Worm (Caenorhabditis elegans) whole organism, L3 larva: ENCODE data around the gene Y11D7A.3.
"Not testable (repeated sequence)": the region's sequence is repeated elsewhere in the genome, so short reads cannot be mapped to it uniquely, and the experiment has no call there.

Source experiments
- R02D3.7 ChIP-seq: fragments of 150-350 bp; optimal IDR thresholded peaks from 2 replicates; lab custom pipeline; 2014; ENCODE audit warnings: missing biosample characterization, missing genetic modification characterization
- ZK546.5 ChIP-seq: sonication (generic microtip); optimal IDR thresholded peaks from 2 replicates; lab custom pipeline; 2017; ENCODE audit warnings: missing biosample characterization, missing genetic modification characterization
- aly-2 ChIP-seq: fragments of 150-350 bp; optimal IDR thresholded peaks from 2 replicates; lab custom pipeline; 2014; ENCODE audit warnings: missing biosample characterization, missing genetic modification characterization
- ama-1 ChIP-seq: fragments of 150-350 bp; optimal IDR thresholded peaks from 2 replicates; lab custom pipeline; 2018
- ceh-16 ChIP-seq: sonication (generic microtip); optimal IDR thresholded peaks from 2 replicates; lab custom pipeline; 2017; ENCODE audit warnings: missing biosample characterization, missing genetic modification characterization
- ceh-28 ChIP-seq: fragments of 150-350 bp; optimal IDR thresholded peaks from 2 replicates; lab custom pipeline; 2014; ENCODE audit warnings: missing biosample characterization, missing genetic modification reagents, missing genetic modification characterization
- ceh-82 ChIP-seq: fragments of 150-350 bp; optimal IDR thresholded peaks from 2 replicates; lab custom pipeline; 2014; ENCODE audit warnings: missing biosample characterization, missing genetic modification characterization
- ceh-9 ChIP-seq: sonication (generic microtip); optimal IDR thresholded peaks from 2 replicates; lab custom pipeline; 2018; ENCODE audit warnings: missing biosample characterization, missing genetic modification characterization
- daf-12 ChIP-seq: fragments of 150-350 bp; optimal IDR thresholded peaks from 2 replicates; lab custom pipeline; 2014; ENCODE audit warnings: missing biosample characterization, missing genetic modification reagents, missing genetic modification characterization
- egl-27 ChIP-seq: sonication (generic microtip); optimal IDR thresholded peaks from 4 replicates; lab custom pipeline; 2017; ENCODE audit warnings: missing biosample characterization, missing genetic modification reagents, missing genetic modification characterization
- egl-5 ChIP-seq: fragments of 150-350 bp; optimal IDR thresholded peaks from 2 replicates; lab custom pipeline; 2017; ENCODE audit warnings: missing biosample characterization, missing genetic modification reagents, missing genetic modification characterization, inconsistent platforms
- elt-2 ChIP-seq: sonication (generic microtip); optimal IDR thresholded peaks from 2 replicates; lab custom pipeline; 2016; ENCODE audit warnings: missing genetic modification reagents, mild to moderate bottlenecking, missing genetic modification characterization, missing compliant biosample characterization
- elt-3 ChIP-seq, 3 experiments: fragments of 150-350 bp in 1 of 3; sonication (generic microtip) in 2 of 3; optimal IDR thresholded peaks; 2 replicates in 2 of 3; 4 replicates in 1 of 3; lab custom pipeline; 2014 to 2017; ENCODE audit warnings: missing biosample characterization in 3 of 3, missing genetic modification characterization in 3 of 3
- eor-1 ChIP-seq, 2 experiments: fragments of 150-350 bp; optimal IDR thresholded peaks; 2 replicates each; lab custom pipeline; 2014 to 2018; ENCODE audit warnings: missing biosample characterization in 2 of 2, missing genetic modification characterization in 2 of 2
- fkh-10 ChIP-seq: sonication (generic microtip); optimal IDR thresholded peaks from 2 replicates; lab custom pipeline; 2017; ENCODE audit warnings: missing biosample characterization, missing genetic modification reagents, missing genetic modification characterization
- fkh-2 ChIP-seq: fragments of 150-350 bp; optimal IDR thresholded peaks from 2 replicates; lab custom pipeline; 2014; ENCODE audit warnings: missing biosample characterization, missing genetic modification reagents, missing genetic modification characterization
- fos-1 ChIP-seq: fragments of 150-350 bp; optimal IDR thresholded peaks from 2 replicates; lab custom pipeline; 2014; ENCODE audit warnings: missing biosample characterization, missing genetic modification characterization
- hmg-11 ChIP-seq: sonication (generic microtip); optimal IDR thresholded peaks from 2 replicates; lab custom pipeline; 2016; ENCODE audit warnings: missing genetic modification characterization, missing compliant biosample characterization
- jun-1 ChIP-seq: fragments of 150-350 bp; optimal IDR thresholded peaks from 2 replicates; lab custom pipeline; 2014; ENCODE audit warnings: missing biosample characterization, missing genetic modification reagents, missing genetic modification characterization
- lin-15B ChIP-seq: fragments of 150-350 bp; optimal IDR thresholded peaks from 2 replicates; lab custom pipeline; 2014; ENCODE audit warnings: missing biosample characterization, missing genetic modification characterization
- lin-39 ChIP-seq: fragments of 150-350 bp; optimal IDR thresholded peaks from 2 replicates; lab custom pipeline; 2018; ENCODE audit warnings: missing biosample characterization, missing genetic modification reagents, missing genetic modification characterization
- lsy-12 ChIP-seq: sonication (generic microtip); optimal IDR thresholded peaks from 2 replicates; lab custom pipeline; 2016; ENCODE audit warnings: mild to moderate bottlenecking, missing genetic modification characterization, missing compliant biosample characterization
- mdl-1 ChIP-seq: fragments of 150-350 bp; optimal IDR thresholded peaks from 2 replicates; lab custom pipeline; 2014; ENCODE audit warnings: missing biosample characterization, missing genetic modification characterization
- mml-1 ChIP-seq: fragments of 150-350 bp; sonication (generic microtip); optimal IDR thresholded peaks from 3 replicates; lab custom pipeline; 2014; ENCODE audit warnings: missing biosample characterization, missing genetic modification characterization
- nfya-1 ChIP-seq: sonication (generic microtip); optimal IDR thresholded peaks from 2 replicates; lab custom pipeline; 2017; ENCODE audit warnings: missing genetic modification characterization, mild to moderate bottlenecking, missing compliant biosample characterization, antibody characterized with exemption, moderate library complexity; ENCODE audit not compliant: insufficient read depth
- nhr-11 ChIP-seq: fragments of 150-350 bp; optimal IDR thresholded peaks from 2 replicates; lab custom pipeline; 2014; ENCODE audit warnings: missing biosample characterization, missing genetic modification characterization
- nhr-12 ChIP-seq: fragments of 150-350 bp; optimal IDR thresholded peaks from 2 replicates; lab custom pipeline; 2014; ENCODE audit warnings: missing biosample characterization, missing genetic modification characterization
- nhr-23 ChIP-seq: fragments of 150-350 bp; optimal IDR thresholded peaks from 2 replicates; lab custom pipeline; 2014; ENCODE audit warnings: missing biosample characterization, missing genetic modification reagents, missing genetic modification characterization
- nhr-237 ChIP-seq: fragments of 150-350 bp; optimal IDR thresholded peaks from 2 replicates; lab custom pipeline; 2014; ENCODE audit warnings: missing biosample characterization, missing genetic modification characterization
- nhr-25 ChIP-seq: sonication (generic microtip); optimal IDR thresholded peaks from 2 replicates; lab custom pipeline; 2017; ENCODE audit warnings: missing biosample characterization, missing genetic modification characterization
- nhr-28 ChIP-seq: fragments of 150-350 bp; optimal IDR thresholded peaks from 2 replicates; lab custom pipeline; 2014; ENCODE audit warnings: missing biosample characterization, missing genetic modification characterization
- nhr-43 ChIP-seq: sonication (generic microtip); optimal IDR thresholded peaks from 2 replicates; lab custom pipeline; 2016; ENCODE audit warnings: mild to moderate bottlenecking, missing genetic modification characterization, missing compliant biosample characterization; ENCODE audit not compliant: poor library complexity, severe bottlenecking
- nhr-67 ChIP-seq: fragments of 150-350 bp; optimal IDR thresholded peaks from 2 replicates; lab custom pipeline; 2014; ENCODE audit warnings: missing biosample characterization, missing genetic modification characterization
- nhr-76 ChIP-seq: fragments of 150-350 bp; sonication (generic microtip); optimal IDR thresholded peaks from 5 replicates; lab custom pipeline; 2014; ENCODE audit warnings: missing biosample characterization, missing genetic modification characterization
- nhr-77 ChIP-seq: fragments of 150-350 bp; optimal IDR thresholded peaks from 2 replicates; lab custom pipeline; 2014; ENCODE audit warnings: missing biosample characterization, missing genetic modification characterization
- pha-4 ChIP-seq: fragments of 150-350 bp; optimal IDR thresholded peaks from 2 replicates; lab custom pipeline; 2014; ENCODE audit warnings: missing biosample characterization, missing genetic modification reagents, missing genetic modification characterization
- pqm-1 ChIP-seq: fragments of 150-350 bp; optimal IDR thresholded peaks from 2 replicates; lab custom pipeline; 2017; ENCODE audit warnings: missing biosample characterization, missing genetic modification characterization, inconsistent platforms
- sea-2 ChIP-seq: fragments of 150-350 bp; sonication (generic microtip); optimal IDR thresholded peaks from 4 replicates; lab custom pipeline; 2014; ENCODE audit warnings: missing biosample characterization, missing genetic modification reagents, missing genetic modification characterization
- skn-1 ChIP-seq: fragments of 150-350 bp; optimal IDR thresholded peaks from 2 replicates; lab custom pipeline; 2014; ENCODE audit warnings: missing biosample characterization, missing genetic modification characterization
- snpc-4 ChIP-seq: fragments of 150-350 bp; optimal IDR thresholded peaks from 2 replicates; lab custom pipeline; 2014; ENCODE audit warnings: missing biosample characterization, missing genetic modification characterization
- tbx-2 ChIP-seq: sonication (generic microtip); optimal IDR thresholded peaks from 2 replicates; lab custom pipeline; 2016; ENCODE audit warnings: mild to moderate bottlenecking, missing genetic modification characterization, missing compliant biosample characterization
- unc-39 ChIP-seq: sonication (generic microtip); optimal IDR thresholded peaks from 4 replicates; lab custom pipeline; 2017; ENCODE audit warnings: missing biosample characterization, missing genetic modification characterization
- unc-62 ChIP-seq: fragments of 150-350 bp; sonication (generic microtip); optimal IDR thresholded peaks from 4 replicates; lab custom pipeline; 2014; ENCODE audit warnings: missing biosample characterization, missing genetic modification reagents, missing genetic modification characterization
- zag-1 ChIP-seq: fragments of 150-350 bp; optimal IDR thresholded peaks from 2 replicates; lab custom pipeline; 2014; ENCODE audit warnings: missing biosample characterization, missing genetic modification characterization
- ztf-11 ChIP-seq: fragments of 150-350 bp; optimal IDR thresholded peaks from 2 replicates; lab custom pipeline; 2014; ENCODE audit warnings: missing biosample characterization, missing genetic modification characterization
- ztf-4 ChIP-seq: fragments of 150-350 bp; optimal IDR thresholded peaks from 2 replicates; lab custom pipeline; 2014; ENCODE audit warnings: missing biosample characterization, missing genetic modification characterization

The Y11D7A.3 gene

DNA sequence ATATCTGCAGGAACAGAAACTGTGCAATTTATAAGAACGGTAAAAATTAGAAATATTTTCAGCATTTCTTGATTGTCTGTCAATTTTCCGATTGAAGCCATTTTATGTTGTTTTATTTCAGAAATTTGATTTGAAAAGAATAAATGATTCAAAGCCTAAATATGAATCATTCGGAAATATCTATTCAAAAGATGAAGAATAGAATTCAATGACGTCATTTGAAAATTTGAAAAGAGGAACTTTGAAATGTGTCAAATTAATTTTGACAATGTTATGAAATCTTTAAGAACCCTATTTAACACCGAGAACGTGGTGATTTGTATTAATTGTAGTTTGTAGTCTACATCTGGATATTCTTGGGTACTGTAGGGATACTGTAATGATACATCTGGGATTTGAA, 40.4 kb upstream of the Y11D7A.3 start, which contains the start of gene C46C2.5:
Gene C46C2.5, minus strand, starts transcription at position 101 of the 400 bp plus-strand sequence.
- TF ChIP-seq jun-1 (no peak), lin-39 (no peak), nhr-28 (tag; lab: Kevin White, UChicago) (no peak), hmg-11 (no peak), nhr-11 (tag; lab: Kevin White, UChicago) (no peak), nhr-23 (tag; lab: Kevin White, UChicago) (no peak), pha-4 (tag; lab: Kevin White, UChicago) (no peak), nhr-12 (tag; lab: Kevin White, UChicago) (no peak), ceh-28 (tag; lab: Kevin White, UChicago) (no peak)

DNA sequence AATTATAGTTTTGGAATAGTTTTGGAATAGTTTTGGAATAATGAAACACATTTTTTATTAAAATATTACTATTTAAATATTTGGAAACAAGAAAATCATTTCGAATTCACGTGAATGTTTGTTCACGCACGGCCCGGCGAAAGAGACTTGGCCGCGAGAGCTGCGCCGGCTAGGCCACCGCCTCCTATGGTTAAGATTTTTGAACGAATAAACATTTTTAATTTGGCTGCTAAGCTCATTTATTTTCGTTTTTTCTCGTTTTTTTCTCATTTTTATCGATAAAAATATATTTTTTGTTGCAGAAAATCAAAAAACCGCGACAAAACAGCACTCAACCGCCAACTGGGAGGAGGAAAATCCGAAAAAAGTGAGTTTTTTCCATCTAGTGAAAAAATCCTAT, 38.4 kb upstream of the Y11D7A.3 start, which contains the start of gene C46C2.7:
Gene C46C2.7, plus strand, starts transcription at position 301 of the 400 bp plus-strand sequence.
- not testable (repeated sequence) for TF ChIP-seq elt-3 (tag; optimal IDR thresholded peaks at IDR 0.05; lab: Kevin White, UChicago); ceh-16; unc-39 (tag; lab: Kevin White, UChicago)

DNA sequence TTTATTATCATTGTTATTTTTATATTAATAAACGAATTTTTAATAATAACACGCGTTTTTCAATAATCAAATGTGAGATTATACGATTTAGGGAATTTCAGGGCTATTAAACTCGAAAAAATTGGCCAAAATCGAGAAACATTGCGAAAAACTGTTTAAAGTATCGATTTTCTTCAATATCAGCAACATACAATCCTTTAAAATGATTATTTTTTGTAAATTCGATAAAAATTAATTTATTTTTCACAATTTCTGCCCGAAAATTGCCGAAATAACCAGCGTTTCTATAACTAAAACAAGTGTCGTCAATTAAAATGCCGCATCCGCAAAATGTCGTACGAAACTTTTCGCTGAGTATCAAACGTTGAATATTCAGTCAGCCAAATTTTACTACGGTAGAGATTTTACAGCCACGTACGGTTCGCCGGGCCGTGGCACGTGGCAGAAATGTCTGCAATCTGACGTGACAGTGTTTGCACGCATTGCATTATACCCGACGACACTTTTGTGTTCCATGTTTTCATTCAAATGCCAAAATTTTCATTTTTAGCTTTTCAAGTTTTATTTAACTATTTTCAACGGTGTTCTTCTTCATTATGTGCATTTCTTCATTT, 36.8 kb upstream of the Y11D7A.3 start:
- TF ChIP-seq nhr-25 (tag; lab: Kevin White, UChicago) (peak; percentile 43), lsy-12 (tag; lab: Kevin White, UChicago) (peak; percentile 34)

DNA sequence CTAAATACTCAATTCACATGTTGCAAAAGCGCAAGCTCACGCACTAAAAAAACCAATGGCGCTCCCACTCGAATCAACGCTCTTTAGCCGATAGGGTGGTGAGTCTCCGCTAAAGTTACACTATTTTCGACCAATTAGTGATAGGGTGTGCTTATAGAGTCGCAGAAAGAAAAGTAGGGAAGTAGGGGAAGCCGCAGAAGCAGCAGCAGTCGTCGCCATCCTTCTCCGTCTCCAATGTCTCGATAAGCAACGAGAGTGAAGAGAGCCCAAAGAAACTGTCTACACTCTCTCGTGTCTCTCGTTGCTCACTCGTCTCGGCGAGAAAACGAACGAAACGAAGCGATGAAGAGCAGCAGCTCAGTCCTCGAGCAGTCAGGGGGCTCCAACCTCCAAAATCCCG, 36.1 kb upstream of the Y11D7A.3 start:
- TF ChIP-seq tbx-2 (tag; lab: Kevin White, UChicago) = no peak
- peak; percentile 39 for TF ChIP-seq egl-27 (tag; lab: Kevin White, UChicago)
- TF ChIP-seq nfya-1 (tag; lab: Kevin White, UChicago) = peak; percentile 97
- TF ChIP-seq lin-39 = peak; percentile 49
- no peak for TF ChIP-seq nhr-11 (tag; lab: Kevin White, UChicago)
- peak; percentile 25 for TF ChIP-seq ceh-28 (tag; lab: Kevin White, UChicago)
- TF ChIP-seq mml-1 = no peak
- TF ChIP-seq ZK546.5 (tag; lab: Kevin White, UChicago) = no peak
- no peak for TF ChIP-seq ztf-4 (tag; lab: Kevin White, UChicago)
- no peak for TF ChIP-seq unc-39 (tag; lab: Kevin White, UChicago)
- TF ChIP-seq pha-4 (tag; lab: Kevin White, UChicago) = peak; percentile 77
- TF ChIP-seq ceh-16 = no peak
- TF ChIP-seq nhr-43 = peak; percentile 29
- no peak for TF ChIP-seq nhr-23 (tag; lab: Kevin White, UChicago)
- peak; percentile 66 for TF ChIP-seq fkh-10
- TF ChIP-seq nhr-12 (tag; lab: Kevin White, UChicago) = no peak
- TF ChIP-seq nhr-77 (tag; lab: Kevin White, UChicago) = no peak
- no peak for TF ChIP-seq nhr-67
- TF ChIP-seq zag-1 = no peak
- TF ChIP-seq jun-1 = peak; percentile 72
- no peak for TF ChIP-seq sea-2
- peak; percentile 84 for TF ChIP-seq hmg-11
- no peak for TF ChIP-seq daf-12 (tag; lab: Kevin White, UChicago)
- no peak for TF ChIP-seq fkh-2 (tag; lab: Kevin White, UChicago)
- no peak for TF ChIP-seq R02D3.7 (tag; lab: Kevin White, UChicago)
- no peak for TF ChIP-seq lsy-12 (tag; lab: Kevin White, UChicago)
- no peak for TF ChIP-seq skn-1 (tag; lab: Kevin White, UChicago)
- peak; percentile 62 for TF ChIP-seq elt-2
- TF ChIP-seq aly-2 (tag; lab: Kevin White, UChicago) = no peak
- TF ChIP-seq ceh-82 (tag; lab: Kevin White, UChicago) = no peak
- no peak for TF ChIP-seq egl-5 (tag; lab: Kevin White, UChicago)
- TF ChIP-seq eor-1 (tag; optimal IDR thresholded peaks at IDR 0.05; lab: Kevin White, UChicago) = no peak
- no peak for TF ChIP-seq ztf-11 (tag; lab: Kevin White, UChicago)
- TF ChIP-seq nhr-25 (tag; lab: Kevin White, UChicago) = no peak
- TF ChIP-seq elt-3 (tag; optimal IDR thresholded peaks at IDR 0.05; lab: Kevin White, UChicago) = no peak
- no peak for TF ChIP-seq fos-1 (tag; lab: Kevin White, UChicago)
- TF ChIP-seq snpc-4 (tag; lab: Kevin White, UChicago) = peak; percentile 63
- peak; percentile 42 for TF ChIP-seq unc-62 (GFP tag; lab: Kevin White, UChicago)
- TF ChIP-seq mdl-1 (tag; lab: Kevin White, UChicago) = no peak
- peak; percentile 44 for TF ChIP-seq lin-15B (tag; lab: Kevin White, UChicago)
- peak; percentile 71 for TF ChIP-seq pqm-1 (tag; lab: Kevin White, UChicago)
- TF ChIP-seq ceh-9 (tag; lab: Kevin White, UChicago) = no peak
- TF ChIP-seq nhr-237 (tag; lab: Kevin White, UChicago) = no peak
- TF ChIP-seq ama-1 (lab: Kevin White, UChicago) = peak; percentile 29
- TF ChIP-seq nhr-76 (tag; lab: Kevin White, UChicago) = no peak
